Fruit fly (Drosophila melanogaster) whole organism, embryonic: Measurements from ENCODE around the gene CG11741.

ENCODE experiments used
- CG10267 ChIP-seq: fragments of 200-800 bp; sonication (Bioruptor generic); optimal IDR thresholded peaks from 2 replicates; lab custom pipeline; 2018; ENCODE audit warnings: missing biosample characterization, mild to moderate bottlenecking, missing genetic modification characterization, moderate library complexity
- CG10366 ChIP-seq: fragments of 200-800 bp; sonication (Bioruptor generic); IDR thresholded peaks from 2 replicates; pipeline ENCODE4 v1.3.6; 2022; ENCODE audit warnings: missing biosample characterization, missing genetic modification characterization
- CG11504 ChIP-seq: fragments of 200-800 bp; sonication (Bioruptor generic); optimal IDR thresholded peaks from 3 replicates; lab custom pipeline; 2019; ENCODE audit warnings: missing biosample characterization, mild to moderate bottlenecking, missing genetic modification characterization, moderate library complexity
- CG13287 ChIP-seq: fragments of 200-800 bp; sonication (Bioruptor generic); IDR thresholded peaks from 2 replicates; pipeline ENCODE4 v1.3.6; 2022; ENCODE audit warnings: missing biosample characterization, missing genetic modification characterization; ENCODE audit not compliant: partially characterized antibody
- CG14860 ChIP-seq: fragments of 200-800 bp; sonication (Bioruptor generic); IDR thresholded peaks from 3 replicates; pipeline ENCODE4 v1.3.6; 2022; ENCODE audit warnings: missing biosample characterization, missing genetic modification characterization; ENCODE audit not compliant: partially characterized antibody
- CG15514 ChIP-seq: fragments of 200-800 bp; sonication (Bioruptor generic); optimal IDR thresholded peaks from 3 replicates; lab custom pipeline; 2017; ENCODE audit warnings: missing biosample characterization, missing genetic modification characterization, mild to moderate bottlenecking, moderate library complexity, missing genetic modification reagents
- CG17829 ChIP-seq: fragments of 200-800 bp; optimal IDR thresholded peaks from 2 replicates; lab custom pipeline; 2019; ENCODE audit warnings: missing biosample characterization, mild to moderate bottlenecking, missing genetic modification characterization, moderate library complexity
- CG1792 ChIP-seq: fragments of 200-800 bp; sonication (Bioruptor generic); optimal IDR thresholded peaks from 2 replicates; lab custom pipeline; 2016; ENCODE audit warnings: missing biosample characterization, missing genetic modification characterization
- CG2120 ChIP-seq: fragments of 200-800 bp; sonication (Bioruptor generic); optimal IDR thresholded peaks from 3 replicates; lab custom pipeline; 2016; ENCODE audit warnings: missing biosample characterization, missing genetic modification characterization
- CG2129 ChIP-seq: fragments of 200-800 bp; sonication (Bioruptor generic); IDR thresholded peaks from 2 replicates; pipeline ENCODE4 v1.3.6; 2022; ENCODE audit warnings: missing biosample characterization, missing genetic modification characterization; ENCODE audit not compliant: partially characterized antibody
- CG30403 ChIP-seq: fragments of 200-800 bp; sonication (Bioruptor generic); optimal IDR thresholded peaks from 3 replicates; lab custom pipeline; 2016; ENCODE audit warnings: missing biosample characterization, missing genetic modification characterization
- CG34224 ChIP-seq: fragments of 200-800 bp; sonication (Bioruptor generic); IDR thresholded peaks from 3 replicates; pipeline ENCODE4 v1.3.6; 2022; ENCODE audit warnings: missing biosample characterization, missing genetic modification characterization; ENCODE audit not compliant: partially characterized antibody
- CG3847 ChIP-seq: fragments of 200-800 bp; sonication (Bioruptor generic); IDR thresholded peaks from 2 replicates; pipeline ENCODE4 v1.3.6; 2022; ENCODE audit warnings: missing biosample characterization, missing genetic modification characterization
- CG4617 ChIP-seq: fragments of 200-800 bp; sonication (Bioruptor generic); optimal IDR thresholded peaks from 3 replicates; lab custom pipeline; 2016; ENCODE audit warnings: missing biosample characterization, missing genetic modification characterization, borderline replicate concordance
- CG6791 ChIP-seq: fragments of 200-800 bp; sonication (Bioruptor generic); IDR thresholded peaks from 3 replicates; pipeline ENCODE4 v1.3.6; 2022; ENCODE audit warnings: missing biosample characterization, missing genetic modification characterization; ENCODE audit not compliant: partially characterized antibody
- CG9932 ChIP-seq: fragments of 200-800 bp; sonication (Bioruptor generic); IDR thresholded peaks from 2 replicates; pipeline ENCODE4 v1.3.6; 2022; ENCODE audit warnings: missing biosample characterization, missing genetic modification characterization
- D ChIP-seq, 2 experiments: fragments of 200-800 bp in 1 of 2; fragments of >200 bp in 1 of 2; sonication (Bioruptor generic) in 1 of 2; optimal IDR thresholded peaks; 2 replicates in 1 of 2; 3 replicates in 1 of 2; lab custom pipeline; 2017; ENCODE audit warnings: mild to moderate bottlenecking in 1 of 2, missing biosample characterization in 1 of 2, missing genetic modification characterization in 1 of 2, missing genetic modification reagents in 1 of 2
- Doc3 ChIP-seq: fragments of 200-800 bp; sonication (Bioruptor generic); IDR thresholded peaks from 3 replicates; pipeline ENCODE4 v1.3.6; 2022; ENCODE audit warnings: missing biosample characterization, missing genetic modification characterization; ENCODE audit not compliant: partially characterized antibody
- Ets97D ChIP-seq: fragments of 200-800 bp; sonication (Bioruptor generic); optimal IDR thresholded peaks from 3 replicates; lab custom pipeline; 2016; ENCODE audit warnings: missing biosample characterization, missing genetic modification characterization
- HLH3B ChIP-seq: fragments of 200-800 bp; sonication (Bioruptor generic); IDR thresholded peaks from 2 replicates; pipeline ENCODE4 v1.3.6; 2022; ENCODE audit warnings: missing biosample characterization, missing genetic modification characterization
- Hsf ChIP-seq: fragments of 200-800 bp; sonication (Bioruptor generic); optimal IDR thresholded peaks from 3 replicates; lab custom pipeline; 2016; ENCODE audit warnings: missing biosample characterization, missing genetic modification characterization
- Lhr ChIP-seq: fragments of 200-800 bp; sonication (Bioruptor generic); optimal IDR thresholded peaks from 3 replicates; lab custom pipeline; 2017; ENCODE audit warnings: mild to moderate bottlenecking, missing biosample characterization, missing genetic modification reagents, missing genetic modification characterization
- Opbp ChIP-seq: fragments of 200-800 bp; sonication (Bioruptor generic); IDR thresholded peaks from 3 replicates; pipeline ENCODE4 v1.3.6; 2022; ENCODE audit warnings: missing biosample characterization, missing genetic modification characterization; ENCODE audit not compliant: partially characterized antibody
- Sox102F ChIP-seq: fragments of 200-800 bp; sonication (Bioruptor generic); optimal IDR thresholded peaks from 2 replicates; lab custom pipeline; 2018; ENCODE audit warnings: missing biosample characterization, mild to moderate bottlenecking, missing genetic modification characterization, moderate library complexity
- YL-1 ChIP-seq: fragments of 200-800 bp; sonication (Bioruptor generic); optimal IDR thresholded peaks from 3 replicates; lab custom pipeline; 2017; ENCODE audit warnings: missing biosample characterization, mild to moderate bottlenecking, missing genetic modification characterization
- bbx ChIP-seq: fragments of 200-800 bp; sonication (Bioruptor generic); IDR thresholded peaks from 2 replicates; pipeline ENCODE4 v1.3.6; 2022; ENCODE audit warnings: missing biosample characterization, missing genetic modification characterization; ENCODE audit not compliant: partially characterized antibody
- cwo ChIP-seq: fragments of 200-800 bp; sonication (Bioruptor generic); optimal IDR thresholded peaks from 3 replicates; lab custom pipeline; 2017; ENCODE audit warnings: missing biosample characterization, missing genetic modification characterization, mild to moderate bottlenecking, moderate library complexity, missing genetic modification reagents
- dati ChIP-seq: fragments of 200-800 bp; sonication (Bioruptor generic); IDR thresholded peaks from 2 replicates; pipeline ENCODE4 v1.3.6; 2022; ENCODE audit warnings: missing biosample characterization, missing genetic modification characterization
- gfzf ChIP-seq: fragments of 200-800 bp; sonication (Bioruptor generic); optimal IDR thresholded peaks from 2 replicates; lab custom pipeline; 2016; ENCODE audit warnings: missing biosample characterization, mild to moderate bottlenecking, missing genetic modification characterization, moderate library complexity
- hbn ChIP-seq: fragments of 200-800 bp; sonication (Bioruptor generic); IDR thresholded peaks from 2 replicates; pipeline ENCODE4 v1.3.6; 2022; ENCODE audit warnings: missing biosample characterization, missing genetic modification characterization; ENCODE audit not compliant: partially characterized antibody
- kni ChIP-seq: fragments of 200-800 bp; sonication (Bioruptor generic); optimal IDR thresholded peaks from 3 replicates; lab custom pipeline; 2017; ENCODE audit warnings: mild to moderate bottlenecking, missing biosample characterization, missing genetic modification reagents, missing genetic modification characterization
- knrl ChIP-seq: fragments of 200-800 bp; sonication (Bioruptor generic); IDR thresholded peaks from 3 replicates; pipeline ENCODE4 v1.3.6; 2022; ENCODE audit warnings: missing biosample characterization, missing genetic modification characterization; ENCODE audit not compliant: partially characterized antibody
- lola ChIP-seq, 3 experiments: fragments of >200 bp in 2 of 3; fragments of 200-800 bp in 1 of 3; sonication (Bioruptor generic) in 1 of 3; optimal IDR thresholded peaks; 2 replicates each; lab custom pipeline; 2017 to 2019; ENCODE audit warnings: missing biosample characterization in 3 of 3, missing genetic modification characterization in 3 of 3, mild to moderate bottlenecking in 1 of 3, moderate library complexity in 1 of 3
- nmo ChIP-seq: fragments of 200-800 bp; sonication (Bioruptor generic); optimal IDR thresholded peaks from 2 replicates; lab custom pipeline; 2018; ENCODE audit warnings: missing biosample characterization, mild to moderate bottlenecking, missing genetic modification characterization, moderate library complexity
- phol ChIP-seq: fragments of 200-800 bp; sonication (Bioruptor generic); optimal IDR thresholded peaks from 3 replicates; lab custom pipeline; 2018; ENCODE audit warnings: missing biosample characterization, mild to moderate bottlenecking, missing genetic modification characterization, moderate library complexity
- prd ChIP-seq, 3 experiments: fragments of >200 bp in 2 of 3; fragments of 200-800 bp in 1 of 3; sonication (Bioruptor generic) in 1 of 3; optimal IDR thresholded peaks in 2 of 3; IDR thresholded peaks in 1 of 3; 2 replicates in 2 of 3; 3 replicates in 1 of 3; pipeline versions ENCODE4 v1.3.6 to Lab custom; 2017 to 2022; ENCODE audit warnings: missing biosample characterization in 1 of 3, missing genetic modification characterization in 1 of 3
- sens ChIP-seq: fragments of 200-800 bp; sonication (Bioruptor generic); peaks from one replicate; lab custom pipeline; 2016; ENCODE audit warnings: missing biosample characterization, missing genetic modification characterization
- sima ChIP-seq: fragments of 200-800 bp; sonication (Bioruptor generic); optimal IDR thresholded peaks from 2 replicates; lab custom pipeline; 2016; ENCODE audit warnings: missing biosample characterization, missing genetic modification characterization
- sna ChIP-seq: fragments of 200-800 bp; sonication (Bioruptor generic); IDR thresholded peaks from 2 replicates; pipeline ENCODE4 v1.3.6; 2022; ENCODE audit warnings: missing biosample characterization, missing genetic modification characterization; ENCODE audit not compliant: partially characterized antibody
- sr ChIP-seq: fragments of 200-800 bp; sonication (Bioruptor generic); IDR thresholded peaks from 3 replicates; pipeline ENCODE4 v1.3.6; 2022; ENCODE audit warnings: missing biosample characterization, missing genetic modification characterization
- stwl ChIP-seq: fragments of 200-800 bp; sonication (Bioruptor generic); optimal IDR thresholded peaks from 3 replicates; lab custom pipeline; 2018; ENCODE audit warnings: missing biosample characterization, mild to moderate bottlenecking, missing genetic modification characterization, moderate library complexity
- trem ChIP-seq: fragments of 200-800 bp; optimal IDR thresholded peaks from 3 replicates; lab custom pipeline; 2019; ENCODE audit warnings: missing biosample characterization, mild to moderate bottlenecking, missing genetic modification characterization, moderate library complexity
- tup ChIP-seq: fragments of 200-800 bp; sonication (Bioruptor generic); optimal IDR thresholded peaks from 2 replicates; lab custom pipeline; 2016; ENCODE audit warnings: missing biosample characterization, mild to moderate bottlenecking, missing genetic modification characterization, moderate library complexity
- unpg ChIP-seq: fragments of 200-800 bp; sonication (Bioruptor generic); optimal IDR thresholded peaks from 3 replicates; lab custom pipeline; 2018; ENCODE audit warnings: missing biosample characterization, mild to moderate bottlenecking, missing genetic modification characterization, moderate library complexity
- vvl ChIP-seq: fragments of 200-800 bp; sonication (Bioruptor generic); IDR thresholded peaks from 2 replicates; pipeline ENCODE4 v1.3.6; 2022; ENCODE audit warnings: missing biosample characterization, missing genetic modification characterization
- zen2 ChIP-seq: fragments of 200-800 bp; sonication (Bioruptor generic); IDR thresholded peaks from 3 replicates; pipeline ENCODE4 v1.3.6; 2022; ENCODE audit warnings: missing biosample characterization, missing genetic modification characterization; ENCODE audit not compliant: partially characterized antibody

The CG11741 gene

DNA sequence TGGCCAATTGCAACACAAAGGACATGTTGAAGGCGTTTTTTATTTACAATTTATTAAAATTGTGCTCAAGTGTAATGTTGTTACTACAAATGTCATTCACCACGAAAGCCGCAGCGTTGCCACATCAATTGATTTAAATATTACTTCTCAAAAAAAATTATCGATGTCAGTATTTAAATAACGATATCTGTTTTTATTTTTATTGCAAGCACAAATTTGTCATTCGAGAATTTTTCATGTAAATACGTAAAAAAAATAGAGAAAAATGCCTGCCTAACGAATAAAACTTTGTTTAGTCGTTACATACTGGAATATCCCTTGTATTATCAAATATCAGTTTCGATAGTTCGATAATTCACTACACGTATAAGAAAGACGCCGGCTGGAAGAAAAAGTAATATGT, 33.8 kb upstream of the CG11741 start, which contains the start of the genes mRpS18A and CG31460 (continued):
- TF ChIP-seq D (optimal IDR thresholded peaks at IDR 0.05; lab: Kevin White, UChicago) (no peak), D (GFP tag; optimal IDR thresholded peaks at IDR 0.05; lab: Kevin White, UChicago) (no peak), kni (GFP tag; lab: Kevin White, UChicago) (no peak), CG13287 (GFP tag; lab: Robert Waterston, UW) (peak; percentile 86), Opbp (GFP tag; lab: Robert Waterston, UW) (peak; percentile 9; the same call in 1 of the 3 replicates), CG3847 (GFP tag; lab: Robert Waterston, UW) (0 out of 2 replicates have a peak, but pooled peaks have one; percentile 8), YL-1 (GFP tag; lab: Kevin White, UChicago) (peak; percentile 30), sens (peak; percentile 66), trem (tag; lab: Kevin White, UChicago) (peak; percentile 40), dati (GFP tag; lab: Robert Waterston, UW) (no peak), unpg (GFP tag; lab: Kevin White, UChicago) (no peak), Ets97D (GFP tag; lab: Kevin White, UChicago) (peak; percentile 43), CG2129 (GFP tag; lab: Robert Waterston, UW) (peak; percentile 59; the same call in 1 of the 2 replicates), Doc3 (GFP tag; lab: Robert Waterston, UW) (peak; percentile 85), CG6791 (GFP tag; lab: Robert Waterston, UW) (peak; percentile 34; the same call in 1 of the 3 replicates), nmo (GFP tag; lab: Kevin White, UChicago) (peak; percentile 53), Sox102F (peak; percentile 1), Lhr (peak; percentile 37), zen2 (GFP tag; lab: Robert Waterston, UW) (peak; percentile 43; the same call in 1 of the 3 replicates), HLH3B (GFP tag; lab: Robert Waterston, UW) (peak; percentile 15; the same call in 1 of the 2 replicates), sr (no peak), CG10366 (GFP tag; lab: Robert Waterston, UW) (0 out of 2 replicates have a peak, but pooled peaks have one; percentile 9), bbx (GFP tag; lab: Robert Waterston, UW) (peak; percentile 44; the same call in 1 of the 2 replicates), CG2120 (GFP tag; lab: Kevin White, UChicago) (peak; percentile 38), prd (optimal IDR thresholded peaks at IDR 0.05; lab: Kevin White, UChicago) (no peak), prd (GFP tag; IDR thresholded peaks at IDR 0.05; lab: Robert Waterston, UW) (peak; percentile 20; the same call in 1 of the 3 replicates), CG4617 (GFP tag; lab: Kevin White, UChicago) (peak; percentile 52), Hsf (peak; percentile 21), tup (GFP tag; lab: Kevin White, UChicago) (no peak), cwo (GFP tag; lab: Kevin White, UChicago) (no peak), CG30403 (GFP tag; lab: Kevin White, UChicago) (peak; percentile 10), CG11504 (tag; lab: Kevin White, UChicago) (peak; percentile 7), CG10267 (tag; lab: Kevin White, UChicago) (peak; percentile 40), lola (GFP tag; optimal IDR thresholded peaks at IDR 0.05; lab: Kevin White, UChicago) (no peak), CG34224 (peak; percentile 70), hbn (GFP tag; lab: Robert Waterston, UW) (peak; percentile 59; the same call in 1 of the 2 replicates), CG17829 (tag; lab: Kevin White, UChicago) (peak; percentile 32), gfzf (GFP tag; lab: Kevin White, UChicago) (peak; percentile 52), CG9932 (peak; percentile 26; the same call in 1 of the 2 replicates), knrl (GFP tag; lab: Robert Waterston, UW) (peak; percentile 71), phol (tag; lab: Kevin White, UChicago) (peak; percentile 64), sna (peak; percentile 63; the same call in 1 of the 2 replicates), CG15514 (GFP tag; lab: Kevin White, UChicago) (peak; percentile 5), vvl (GFP tag; lab: Robert Waterston, UW) (peak; percentile 59; the same call in 1 of the 2 replicates), CG14860 (peak; percentile 54; the same call in 2 of the 3 replicates), sima (GFP tag; lab: Kevin White, UChicago) (no peak), stwl (tag; lab: Kevin White, UChicago) (peak; percentile 68), CG1792 (GFP tag; lab: Kevin White, UChicago) (no peak)
